Worm (Caenorhabditis elegans): ENCODE results near the gene C55A6.4.

Gene C55A6.4

DNA sequence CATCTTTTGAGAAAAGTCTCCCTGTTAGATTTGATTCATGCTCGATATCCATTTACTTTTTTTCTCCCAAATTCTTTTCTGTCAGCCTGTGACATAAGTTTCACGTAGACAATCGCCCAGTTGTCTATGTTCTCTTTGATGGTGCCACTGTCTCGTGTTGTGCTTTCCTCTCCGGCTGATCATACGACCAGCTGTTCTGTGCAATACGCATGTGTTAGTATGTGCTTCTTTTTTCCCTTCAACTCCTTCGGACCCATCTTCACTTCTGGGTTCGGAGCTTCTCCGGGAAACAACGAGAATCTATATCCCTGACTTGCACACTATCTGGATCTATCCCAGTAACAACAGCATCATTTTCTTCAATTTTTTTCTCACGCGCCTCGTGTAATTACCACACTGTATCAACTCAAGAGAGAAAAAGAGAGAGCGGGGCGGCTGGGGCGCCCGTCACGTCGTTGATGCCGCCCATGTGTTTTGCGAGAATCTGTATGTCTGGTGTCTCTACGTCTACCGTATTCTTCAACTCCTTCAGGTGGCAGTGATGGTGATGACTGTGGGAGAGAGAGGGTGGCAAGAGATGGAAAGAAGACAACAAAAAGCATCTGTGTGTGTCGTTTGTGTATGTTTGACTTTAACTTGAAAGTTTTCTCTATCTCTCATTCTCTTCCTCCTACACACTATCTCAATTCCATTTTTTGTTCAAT lies 14.3 kb upstream of the C55A6.4 start (continued):
- no peak for TF ChIP-seq ama-1 (optimal IDR thresholded peaks at IDR 0.05)
- TF ChIP-seq egl-13 (tag; optimal IDR thresholded peaks at IDR 0.05): no peak
- TF ChIP-seq zag-1 (tag; optimal IDR thresholded peaks at IDR 0.05): no peak
- peak; percentile 38 for TF ChIP-seq pag-3 (tag; optimal IDR thresholded peaks at IDR 0.05; ENCODE audit: borderline replicate concordance, insufficient read depth)
- no peak for TF ChIP-seq hlh-4 (tag; optimal IDR thresholded peaks at IDR 0.05)
- no peak for TF ChIP-seq nhr-76 (tag; optimal IDR thresholded peaks at IDR 0.05)
- peak; percentile 19 to 55 (median 25) for TF ChIP-seq dpl-1 (GFP tag; optimal IDR thresholded peaks at IDR 0.05)
- peak; percentile 66 for TF ChIP-seq xbp-1 (tag; optimal IDR thresholded peaks at IDR 0.05)
- peak; percentile 89 for TF ChIP-seq unc-130 (tag; optimal IDR thresholded peaks at IDR 0.05)
- TF ChIP-seq hpl-2 (GFP tag; optimal IDR thresholded peaks at IDR 0.05): peak; percentile 20
- no peak for TF ChIP-seq ets-5 (GFP tag; IDR thresholded peaks at IDR 0.05)
- peak; percentile 36 for TF ChIP-seq snpc-4 (tag; optimal IDR thresholded peaks at IDR 0.05)
- peak; percentile 44 for TF ChIP-seq lin-39 (tag; optimal IDR thresholded peaks at IDR 0.05)
- TF ChIP-seq unc-86 (tag; optimal IDR thresholded peaks at IDR 0.05): no peak
- peak; percentile 51 for TF ChIP-seq sup-37 (GFP tag; optimal IDR thresholded peaks at IDR 0.05)
- TF ChIP-seq F16B12.6 (tag; optimal IDR thresholded peaks at IDR 0.05): no peak
- no peak for TF ChIP-seq fkh-8 (tag; optimal IDR thresholded peaks at IDR 0.05)
- TF ChIP-seq snu-23 (GFP tag; optimal IDR thresholded peaks at IDR 0.05): peak; percentile 94
- TF ChIP-seq ceh-90 (tag; optimal IDR thresholded peaks at IDR 0.05): no peak
- no peak for TF ChIP-seq unc-30 (tag; optimal IDR thresholded peaks at IDR 0.05)
- TF ChIP-seq Y116A8C.19 (tag; optimal IDR thresholded peaks at IDR 0.05; ENCODE audit: borderline replicate concordance): no peak
- TF ChIP-seq ztf-11 (tag; optimal IDR thresholded peaks at IDR 0.05): peak in 1 of 2 experiments; percentile 13
- TF ChIP-seq lin-35 (GFP tag; optimal IDR thresholded peaks at IDR 0.05): peak; percentile 53 to 78
- no peak for TF ChIP-seq pax-3 (tag; optimal IDR thresholded peaks at IDR 0.05)
- no peak for TF ChIP-seq unc-62 (GFP tag; optimal IDR thresholded peaks at IDR 0.05)
- TF ChIP-seq fkh-4 (tag; optimal IDR thresholded peaks at IDR 0.05; ENCODE audit: borderline replicate concordance): peak; percentile 72
- no peak for TF ChIP-seq aha-1 (tag; optimal IDR thresholded peaks at IDR 0.05)
- TF ChIP-seq mdl-1 (tag; optimal IDR thresholded peaks at IDR 0.05): peak; percentile 53 to 96
- TF ChIP-seq ztf-4 (tag; optimal IDR thresholded peaks at IDR 0.05): peak; percentile 2
- TF ChIP-seq sox-4 (tag; optimal IDR thresholded peaks at IDR 0.05): no peak
- TF ChIP-seq nhr-84 (tag; optimal IDR thresholded peaks at IDR 0.05): no peak
- no peak for TF ChIP-seq ceh-63 (GFP tag; optimal IDR thresholded peaks at IDR 0.05)
- peak; percentile 81 for TF ChIP-seq swsn-7 (tag; optimal IDR thresholded peaks at IDR 0.05)

DNA sequence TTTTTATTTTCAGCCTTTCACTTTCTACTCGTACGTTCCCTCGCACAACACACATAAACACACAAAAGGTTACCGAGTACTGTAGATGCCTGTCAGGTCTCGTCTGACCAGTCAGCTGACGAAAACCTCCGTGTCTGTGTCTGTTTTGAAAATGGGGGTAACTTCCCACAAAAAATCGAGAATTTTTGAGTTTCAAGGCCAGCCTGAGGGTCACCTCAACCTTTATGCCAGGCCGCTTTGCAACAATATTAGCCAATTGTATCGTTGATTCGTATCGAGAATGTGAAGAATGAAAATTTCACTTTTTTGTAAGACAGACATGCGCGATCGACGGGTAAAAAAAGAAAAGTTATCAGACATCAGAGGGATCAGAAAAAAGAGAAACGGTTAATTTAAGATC lies 13.4 kb upstream of the C55A6.4 start:
- no peak for TF ChIP-seq lir-3 (tag; optimal IDR thresholded peaks at IDR 0.05; ENCODE audit: poor library complexity)
- peak; percentile 87 for TF ChIP-seq grh-1 (GFP tag; IDR thresholded peaks at IDR 0.05)
- TF ChIP-seq unc-30 (tag; optimal IDR thresholded peaks at IDR 0.05): no peak
- peak; percentile 35 for TF ChIP-seq tbx-2 (tag; optimal IDR thresholded peaks at IDR 0.05)
- TF ChIP-seq ceh-63 (GFP tag; optimal IDR thresholded peaks at IDR 0.05): no peak
- TF ChIP-seq mab-9 (GFP tag; IDR thresholded peaks at IDR 0.05): 0 out of 2 replicates have a peak, but pooled peaks have one; percentile 23
- no peak for TF ChIP-seq egl-13 (tag; optimal IDR thresholded peaks at IDR 0.05)
- no peak for TF ChIP-seq sptf-1 (tag; optimal IDR thresholded peaks at IDR 0.05)
- TF ChIP-seq hlh-4 (tag; optimal IDR thresholded peaks at IDR 0.05): no peak
- peak; percentile 100 for TF ChIP-seq nhr-85 (tag)
- no peak for TF ChIP-seq nhr-77 (tag; optimal IDR thresholded peaks at IDR 0.05)
- no peak for TF ChIP-seq ama-1 (optimal IDR thresholded peaks at IDR 0.05)
- TF ChIP-seq efl-3 (GFP tag; optimal IDR thresholded peaks at IDR 0.05): no peak
- TF ChIP-seq fkh-8 (tag; optimal IDR thresholded peaks at IDR 0.05): no peak
- no peak for TF ChIP-seq vab-15 (tag; optimal IDR thresholded peaks at IDR 0.05)
- TF ChIP-seq sup-37 (GFP tag; optimal IDR thresholded peaks at IDR 0.05): no peak
- TF ChIP-seq unc-130 (tag; optimal IDR thresholded peaks at IDR 0.05): peak; percentile 84
- no peak for TF ChIP-seq ceh-90 (tag; optimal IDR thresholded peaks at IDR 0.05)
- TF ChIP-seq swsn-7 (tag; optimal IDR thresholded peaks at IDR 0.05): peak; percentile 31
- peak; percentile 49 for TF ChIP-seq C16A3.4 (tag; optimal IDR thresholded peaks at IDR 0.05)
- TF ChIP-seq rnt-1 (tag; optimal IDR thresholded peaks at IDR 0.05): peak; percentile 42
- peak in 2 of 3 experiments; percentile 22 to 36 for TF ChIP-seq dpl-1 (GFP tag; optimal IDR thresholded peaks at IDR 0.05)
- no peak for TF ChIP-seq nhr-12 (tag; optimal IDR thresholded peaks at IDR 0.05)
- TF ChIP-seq snu-23 (GFP tag; optimal IDR thresholded peaks at IDR 0.05): peak; percentile 83
- no peak for TF ChIP-seq alr-1 (tag; optimal IDR thresholded peaks at IDR 0.05; ENCODE audit: borderline replicate concordance)
- TF ChIP-seq elt-3 (tag; optimal IDR thresholded peaks at IDR 0.05): peak in 5 of 6 experiments; percentile 58 to 92 (median 89)
- no peak for TF ChIP-seq aha-1 (tag; optimal IDR thresholded peaks at IDR 0.05)
- TF ChIP-seq nhr-28 (tag; optimal IDR thresholded peaks at IDR 0.05): no peak
- TF ChIP-seq skn-1 (tag; optimal IDR thresholded peaks at IDR 0.05): no peak
- peak; percentile 45 for TF ChIP-seq fos-1 (tag; optimal IDR thresholded peaks at IDR 0.05)

All from whole organism, L1 larva.